Worm (Caenorhabditis elegans) whole organism, L4 larva: ENCODE data around the gene col-101.

Experiments used
- F10B5.3 ChIP-seq: sonication (generic microtip); optimal IDR thresholded peaks from 2 replicates; lab custom pipeline; 2016; ENCODE audit warnings: mild to moderate bottlenecking, missing genetic modification characterization, missing compliant biosample characterization
- F26F4.8 ChIP-seq: fragments of 200-800 bp; sonication (Bioruptor generic); conservative IDR thresholded peaks from 2 replicates; pipeline ENCODE4 v1.3.6; 2022; ENCODE audit warnings: missing genetic modification characterization, missing compliant biosample characterization
- R02D3.7 ChIP-seq: fragments of 150-350 bp; sonication (generic microtip); optimal IDR thresholded peaks from 3 replicates; lab custom pipeline; 2014; ENCODE audit warnings: missing biosample characterization, missing genetic modification characterization
- T26A8.4 ChIP-seq: fragments of 200-800 bp; sonication (Bioruptor generic); IDR thresholded peaks from 2 replicates; pipeline ENCODE4 v1.3.6; 2022; ENCODE audit warnings: missing genetic modification characterization, missing compliant biosample characterization
- Y105C5A.15 ChIP-seq: fragments of 200-800 bp; sonication (Bioruptor generic); IDR thresholded peaks from 2 replicates; pipeline ENCODE4 v1.3.6; 2022; ENCODE audit warnings: missing genetic modification characterization, missing compliant biosample characterization
- Y75B8A.6 ChIP-seq: fragments of 200-800 bp; sonication (Bioruptor generic); IDR thresholded peaks from 2 replicates; pipeline ENCODE4 v1.3.6; 2022; ENCODE audit warnings: missing genetic modification reagents, missing genetic modification characterization, missing compliant biosample characterization
- ZK337.2 ChIP-seq: fragments of 200-800 bp; sonication (Bioruptor generic); IDR thresholded peaks from 2 replicates; pipeline ENCODE4 v1.3.6; 2022; ENCODE audit warnings: missing genetic modification reagents, missing genetic modification characterization, missing compliant biosample characterization
- ZK546.5 ChIP-seq, 2 experiments: sonication (generic microtip); optimal IDR thresholded peaks; 2 replicates each; lab custom pipeline; 2017; ENCODE audit warnings: missing biosample characterization in 2 of 2, missing genetic modification characterization in 2 of 2
- aly-2 ChIP-seq: sonication (generic microtip); optimal IDR thresholded peaks from 2 replicates; lab custom pipeline; 2018; ENCODE audit warnings: missing biosample characterization, missing genetic modification characterization
- ama-1 ChIP-seq: fragments of 150-350 bp; optimal IDR thresholded peaks from 2 replicates; lab custom pipeline; 2014; ENCODE audit warnings: inconsistent platforms, mixed read lengths
- ceh-44 ChIP-seq: fragments of 200-800 bp; sonication (Bioruptor generic); IDR thresholded peaks from 2 replicates; pipeline ENCODE4 v1.3.6; 2022; ENCODE audit warnings: missing genetic modification reagents, missing genetic modification characterization, missing compliant biosample characterization
- ceh-82 ChIP-seq: sonication (generic microtip); optimal IDR thresholded peaks from 2 replicates; lab custom pipeline; 2017; ENCODE audit warnings: missing biosample characterization, missing genetic modification characterization
- ctbp-1 ChIP-seq: fragments of 200-800 bp; sonication (Bioruptor generic); IDR thresholded peaks from 2 replicates; pipeline ENCODE4 v1.3.6; 2022; ENCODE audit warnings: missing genetic modification reagents, missing genetic modification characterization, missing compliant biosample characterization
- daf-12 ChIP-seq: fragments of 150-350 bp; optimal IDR thresholded peaks from 2 replicates; lab custom pipeline; 2014; ENCODE audit warnings: missing biosample characterization, missing genetic modification reagents, missing genetic modification characterization
- daf-16 ChIP-seq, 3 experiments: sonication (generic microtip); optimal IDR thresholded peaks; 2 replicates each; lab custom pipeline; 2016 to 2017; ENCODE audit warnings: missing genetic modification characterization in 3 of 3, missing genetic modification reagents in 3 of 3, mild to moderate bottlenecking in 2 of 3, missing compliant biosample characterization in 2 of 3, missing biosample characterization in 1 of 3, moderate library complexity in 1 of 3
- daf-19 ChIP-seq: fragments of 200-800 bp; sonication (Bioruptor generic); conservative IDR thresholded peaks from 2 replicates; pipeline ENCODE4 v1.3.6; 2022; ENCODE audit warnings: missing genetic modification characterization, missing compliant biosample characterization
- dmd-6 ChIP-seq: fragments of 200-800 bp; sonication (Bioruptor generic); IDR thresholded peaks from 2 replicates; pipeline ENCODE4 v1.3.6; 2022; ENCODE audit warnings: missing genetic modification reagents, missing genetic modification characterization, missing compliant biosample characterization
- dmd-9 ChIP-seq: fragments of 200-800 bp; sonication (Bioruptor generic); IDR thresholded peaks from 2 replicates; pipeline ENCODE4 v1.3.6; 2022; ENCODE audit warnings: missing genetic modification reagents, missing genetic modification characterization, missing compliant biosample characterization
- dpl-1 ChIP-seq: fragments of 150-350 bp; optimal IDR thresholded peaks from 2 replicates; lab custom pipeline; 2014; ENCODE audit warnings: missing biosample characterization, missing genetic modification reagents, missing genetic modification characterization
- duxl-1 ChIP-seq: sonication (generic microtip); optimal IDR thresholded peaks from 2 replicates; lab custom pipeline; 2016; ENCODE audit warnings: mild to moderate bottlenecking, missing genetic modification characterization, moderate library complexity, missing compliant biosample characterization; ENCODE audit not compliant: poor library complexity
- hif-1 ChIP-seq, 2 experiments: sonication (generic microtip); optimal IDR thresholded peaks; 2 replicates each; lab custom pipeline; 2016 to 2017; ENCODE audit warnings: missing compliant biosample characterization in 2 of 2, missing genetic modification characterization in 2 of 2, missing genetic modification reagents in 2 of 2, missing genotype in 2 of 2, mild to moderate bottlenecking in 1 of 2
- hlh-30 ChIP-seq: sonication (generic microtip); optimal IDR thresholded peaks from 2 replicates; lab custom pipeline; 2017; ENCODE audit warnings: antibody characterized with exemption, mild to moderate bottlenecking, missing genetic modification characterization, missing compliant biosample characterization; ENCODE audit not compliant: insufficient read depth
- jun-1 ChIP-seq: fragments of 150-350 bp; optimal IDR thresholded peaks from 2 replicates; lab custom pipeline; 2014; ENCODE audit warnings: missing biosample characterization, missing genetic modification reagents, missing genetic modification characterization
- lim-7 ChIP-seq: fragments of 200-800 bp; sonication (Bioruptor generic); IDR thresholded peaks from 2 replicates; pipeline ENCODE4 v1.3.6; 2022; ENCODE audit warnings: missing genetic modification characterization, missing compliant biosample characterization
- lin-1 ChIP-seq: fragments of 200-800 bp; sonication (Bioruptor generic); IDR thresholded peaks from 2 replicates; pipeline ENCODE4 v1.3.6; 2022; ENCODE audit warnings: missing genetic modification reagents, missing genetic modification characterization, missing compliant biosample characterization
- lin-13 ChIP-seq: fragments of 150-350 bp; optimal IDR thresholded peaks from 2 replicates; lab custom pipeline; 2014; ENCODE audit warnings: missing biosample characterization, missing genetic modification reagents, missing genetic modification characterization
- lin-15B ChIP-seq: fragments of 150-350 bp; sonication (generic microtip); optimal IDR thresholded peaks from 3 replicates; lab custom pipeline; 2014; ENCODE audit warnings: missing biosample characterization, missing genetic modification characterization
- lin-29 ChIP-seq: fragments of 200-800 bp; sonication (Bioruptor generic); IDR thresholded peaks from 2 replicates; pipeline ENCODE4 v1.3.6; 2022; ENCODE audit warnings: missing genetic modification reagents, missing genetic modification characterization, missing compliant biosample characterization
- lin-39 ChIP-seq: fragments of 150-350 bp; optimal IDR thresholded peaks from 2 replicates; lab custom pipeline; 2014; ENCODE audit warnings: missing biosample characterization, missing genetic modification reagents, missing genetic modification characterization
- lir-3 ChIP-seq: sonication (generic microtip); optimal IDR thresholded peaks from 2 replicates; lab custom pipeline; 2016; ENCODE audit warnings: mild to moderate bottlenecking, missing genetic modification characterization, missing compliant biosample characterization
- lsy-2 ChIP-seq, 2 experiments: fragments of 150-350 bp in 1 of 2; sonication (generic microtip) in 1 of 2; optimal IDR thresholded peaks; 2 replicates each; lab custom pipeline; 2014 to 2017; ENCODE audit warnings: missing biosample characterization in 2 of 2, missing genetic modification characterization in 2 of 2
- madf-5 ChIP-seq, 2 experiments: fragments of 200-800 bp; sonication (Bioruptor generic); IDR thresholded peaks; 2 replicates each; pipeline ENCODE4 v1.3.6; 2022; ENCODE audit warnings: missing compliant biosample characterization in 2 of 2, missing genetic modification characterization in 2 of 2
- mdl-1 ChIP-seq, 2 experiments: fragments of 150-350 bp in 1 of 2; sonication (generic microtip) in 1 of 2; optimal IDR thresholded peaks; 2 replicates each; lab custom pipeline; 2014 to 2017; ENCODE audit warnings: missing biosample characterization in 2 of 2, missing genetic modification characterization in 2 of 2
- nhr-11 ChIP-seq: fragments of 150-350 bp; optimal IDR thresholded peaks from 2 replicates; lab custom pipeline; 2014; ENCODE audit warnings: missing biosample characterization, missing genetic modification characterization
- nhr-111 ChIP-seq: fragments of 200-800 bp; sonication (Bioruptor generic); optimal IDR thresholded peaks from 2 replicates; lab custom pipeline; 2018; ENCODE audit warnings: mild to moderate bottlenecking, missing genetic modification characterization, missing compliant biosample characterization
- nhr-237 ChIP-seq: sonication (generic microtip); optimal IDR thresholded peaks from 2 replicates; lab custom pipeline; 2017; ENCODE audit warnings: missing biosample characterization, missing genetic modification characterization
- nhr-25 ChIP-seq: sonication (generic microtip); optimal IDR thresholded peaks from 2 replicates; lab custom pipeline; 2017; ENCODE audit warnings: missing genetic modification characterization, mild to moderate bottlenecking, missing compliant biosample characterization, antibody characterized with exemption, moderate library complexity, borderline replicate concordance; ENCODE audit not compliant: insufficient read depth
- nhr-41 ChIP-seq: fragments of 200-800 bp; sonication (Bioruptor generic); IDR thresholded peaks from 2 replicates; pipeline ENCODE4 v1.3.6; 2022; ENCODE audit warnings: missing genetic modification reagents, missing genetic modification characterization, missing compliant biosample characterization
- nhr-48 ChIP-seq: sonication (generic microtip); optimal IDR thresholded peaks from 2 replicates; lab custom pipeline; 2016; ENCODE audit warnings: mild to moderate bottlenecking, missing genetic modification characterization, missing compliant biosample characterization
- nhr-6 ChIP-seq: fragments of 150-350 bp; optimal IDR thresholded peaks from 2 replicates; lab custom pipeline; 2014; ENCODE audit warnings: missing biosample characterization, missing genetic modification characterization
- php-3 ChIP-seq: fragments of 200-800 bp; sonication (Bioruptor generic); IDR thresholded peaks from 2 replicates; pipeline ENCODE4 v1.3.6; 2022; ENCODE audit warnings: missing genetic modification reagents, missing genetic modification characterization, missing compliant biosample characterization
- pqm-1 ChIP-seq: sonication (generic microtip); optimal IDR thresholded peaks from 2 replicates; lab custom pipeline; 2017; ENCODE audit warnings: missing biosample characterization, missing genetic modification characterization
- sdz-12 ChIP-seq: fragments of 200-800 bp; sonication (Bioruptor generic); optimal IDR thresholded peaks from 2 replicates; lab custom pipeline; 2018; ENCODE audit warnings: mild to moderate bottlenecking, missing genetic modification characterization, missing compliant biosample characterization
- skn-1 ChIP-seq: fragments of 150-350 bp; optimal IDR thresholded peaks from 2 replicates; lab custom pipeline; 2014; ENCODE audit warnings: missing biosample characterization, missing genetic modification characterization
- tra-1 ChIP-seq: fragments of 200-800 bp; sonication (Bioruptor generic); IDR thresholded peaks from 2 replicates; pipeline ENCODE4 v1.3.6; 2022; ENCODE audit warnings: missing genetic modification reagents, missing genetic modification characterization, missing compliant biosample characterization
- unc-39 ChIP-seq: sonication (generic microtip); optimal IDR thresholded peaks from 2 replicates; lab custom pipeline; 2017; ENCODE audit warnings: missing biosample characterization, missing genetic modification characterization
- vab-7 ChIP-seq: fragments of 200-800 bp; sonication (Bioruptor generic); IDR thresholded peaks from 2 replicates; pipeline ENCODE4 v1.3.6; 2022; ENCODE audit warnings: missing genetic modification reagents, missing genetic modification characterization, missing compliant biosample characterization
- ztf-11 ChIP-seq: fragments of 150-350 bp; optimal IDR thresholded peaks from 2 replicates; lab custom pipeline; 2014; ENCODE audit warnings: missing biosample characterization, missing genetic modification characterization
- ztf-7 ChIP-seq: fragments of 150-350 bp; optimal IDR thresholded peaks from 2 replicates; lab custom pipeline; 2014; ENCODE audit warnings: missing biosample characterization, missing genetic modification characterization

Gene col-101

DNA sequence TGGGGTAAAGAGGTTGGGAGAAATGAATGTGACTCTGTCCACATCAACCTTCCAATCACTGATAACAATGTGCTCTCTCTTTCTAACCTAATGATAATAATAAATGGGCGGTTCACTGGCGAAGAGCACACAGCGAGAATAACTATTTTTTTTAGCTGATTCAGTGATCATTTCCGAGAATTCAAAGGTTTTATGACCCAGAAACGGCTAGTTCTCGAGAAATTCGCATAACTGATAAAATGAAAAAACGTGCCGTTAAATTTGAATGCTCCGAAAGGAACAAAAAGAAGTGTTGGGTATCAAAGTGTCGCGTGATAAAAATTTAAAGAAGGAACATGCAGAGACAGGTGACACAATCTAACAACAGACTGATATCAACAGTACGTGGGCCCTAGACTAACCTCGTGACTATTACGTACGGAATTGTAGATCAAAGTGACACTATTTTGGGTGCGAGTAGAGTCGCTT lies 31.1 kb downstream of the col-101 start (continued):
- no peak for TF ChIP-seq nhr-25 (tag; lab: Kevin White, UChicago)
- TF ChIP-seq nhr-48 (tag; lab: Kevin White, UChicago), result peak; percentile 54
- no peak for TF ChIP-seq ZK546.5 (tag; optimal IDR thresholded peaks at IDR 0.05; lab: Kevin White, UChicago)
- TF ChIP-seq daf-12, result no peak
- TF ChIP-seq skn-1 (tag; lab: Kevin White, UChicago), result no peak

DNA sequence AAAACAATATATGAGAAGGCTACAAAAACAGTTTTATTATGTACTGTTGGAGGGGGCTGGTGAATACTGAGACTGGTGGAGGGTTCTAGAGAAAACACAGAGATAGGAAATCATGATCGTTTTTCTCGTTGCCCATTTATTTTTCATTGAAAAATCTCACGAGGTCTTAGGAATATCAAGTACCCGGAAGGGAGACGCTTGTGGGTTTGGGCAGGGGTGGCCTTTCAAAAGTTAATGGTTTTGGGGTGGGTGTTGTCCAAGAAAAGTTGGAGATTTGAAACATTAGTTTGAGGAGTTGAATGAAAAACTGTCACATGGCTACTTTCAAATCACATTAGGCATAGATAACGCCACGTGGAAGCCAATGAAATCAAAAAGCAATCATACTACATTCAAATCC lies 32.1 kb downstream of the col-101 start:
- TF ChIP-seq nhr-237 (tag; lab: Kevin White, UChicago) (no peak), dmd-9 (no peak), hif-1 (tag; optimal IDR thresholded peaks at IDR 0.05; lab: Kevin White, UChicago) (no peak), F26F4.8 (GFP tag; lab: Robert Waterston, UW) (no peak), lin-39 (no peak), nhr-6 (no peak), tra-1 (0 out of 2 replicates have a peak, but pooled peaks have one; percentile 6), nhr-41 (GFP tag; lab: Robert Waterston, UW) (no peak), sdz-12 (no peak), lin-1 (GFP tag; lab: Robert Waterston, UW) (peak; percentile 38; the same call in 1 of the 2 replicates), ZK337.2 (no peak), Y105C5A.15 (no peak), ctbp-1 (GFP tag; lab: Robert Waterston, UW) (no peak), F10B5.3 (no peak), lin-13 (GFP tag; lab: Kevin White, UChicago) (no peak), madf-5 (GFP tag; IDR thresholded peaks at IDR 0.05; lab: Robert Waterston, UW) (no peak), unc-39 (tag; lab: Kevin White, UChicago) (no peak), aly-2 (tag; lab: Kevin White, UChicago) (no peak), daf-19 (GFP tag; lab: Robert Waterston, UW) (no peak), daf-12 (no peak), R02D3.7 (tag; lab: Kevin White, UChicago) (no peak), daf-16 (GFP tag; optimal IDR thresholded peaks at IDR 0.05; lab: Kevin White, UChicago) (no peak), daf-16 (tag; optimal IDR thresholded peaks at IDR 0.05; lab: Kevin White, UChicago) (peak; percentile 20), Y75B8A.6 (GFP tag; lab: Robert Waterston, UW) (no peak), dmd-6 (GFP tag; lab: Robert Waterston, UW) (peak; percentile 14; the same call in 1 of the 2 replicates), T26A8.4 (GFP tag; lab: Robert Waterston, UW) (peak; percentile 28; the same call in 1 of the 2 replicates), ceh-82 (tag; lab: Kevin White, UChicago) (no peak), pqm-1 (tag; lab: Kevin White, UChicago) (no peak), php-3 (GFP tag; lab: Robert Waterston, UW) (0 out of 2 replicates have a peak, but pooled peaks have one; percentile 12), lsy-2 (tag; optimal IDR thresholded peaks at IDR 0.05; lab: Kevin White, UChicago) (no peak), hlh-30 (peak; percentile 35), vab-7 (GFP tag; lab: Robert Waterston, UW) (no peak), nhr-11 (tag; lab: Kevin White, UChicago) (no peak), lin-29 (GFP tag; lab: Robert Waterston, UW) (no peak), ceh-44 (no peak), lir-3 (tag; lab: Kevin White, UChicago) (no peak), jun-1 (tag; lab: Kevin White, UChicago) (no peak), lin-15B (no peak), ztf-7 (tag; lab: Kevin White, UChicago) (no peak), duxl-1 (tag; lab: Kevin White, UChicago) (peak; percentile 25), lim-7 (no peak), ztf-11 (tag; lab: Kevin White, UChicago) (no peak), nhr-111 (GFP tag; lab: Kevin White, UChicago) (no peak), dpl-1 (no peak), nhr-25 (tag; lab: Kevin White, UChicago) (no peak), ama-1 (no peak), mdl-1 (tag; optimal IDR thresholded peaks at IDR 0.05; lab: Kevin White, UChicago) (no peak)
